Worm (Caenorhabditis elegans) whole organism, early embryonic: ENCODE measurements around the gene glct-6.

Experiments
- B0310.2 ChIP-seq: sonication (generic microtip); optimal IDR thresholded peaks from 2 replicates; lab custom pipeline; 2016; ENCODE audit warnings: mild to moderate bottlenecking, missing genetic modification characterization, missing compliant biosample characterization
- F13C5.2 ChIP-seq: sonication (generic microtip); optimal IDR thresholded peaks from 2 replicates; lab custom pipeline; 2017; ENCODE audit warnings: mild to moderate bottlenecking, missing genetic modification characterization, inconsistent platforms, missing compliant biosample characterization
- aly-1 ChIP-seq: sonication (generic microtip); optimal IDR thresholded peaks from 2 replicates; lab custom pipeline; 2016; ENCODE audit warnings: missing genetic modification characterization, missing compliant biosample characterization
- ama-1 ChIP-seq: fragments of 150-350 bp; optimal IDR thresholded peaks from 2 replicates; lab custom pipeline; 2014
- ceh-13 ChIP-seq: fragments of 200-800 bp; sonication (Bioruptor generic); optimal IDR thresholded peaks from 2 replicates; lab custom pipeline; 2018; ENCODE audit warnings: mild to moderate bottlenecking, missing genetic modification characterization, missing compliant biosample characterization
- ceh-36 ChIP-seq: sonication (generic microtip); optimal IDR thresholded peaks from 2 replicates; lab custom pipeline; 2016; ENCODE audit warnings: missing genetic modification characterization, inconsistent platforms, missing compliant biosample characterization
- ets-7 ChIP-seq: sonication (generic microtip); optimal IDR thresholded peaks from 2 replicates; lab custom pipeline; 2016; ENCODE audit warnings: missing genotype, missing genetic modification characterization, missing compliant biosample characterization
- flt-1 ChIP-seq: fragments of 200-800 bp; sonication (Bioruptor generic); IDR thresholded peaks from 2 replicates; pipeline ENCODE4 v1.3.6; 2022; ENCODE audit warnings: missing genetic modification characterization, missing compliant biosample characterization
- hmbx-1 ChIP-seq: sonication (generic microtip); optimal IDR thresholded peaks from 2 replicates; lab custom pipeline; 2016; ENCODE audit warnings: mild to moderate bottlenecking, missing genetic modification characterization, missing compliant biosample characterization
- hmg-4 ChIP-seq: fragments of 200-800 bp; sonication (Bioruptor generic); optimal IDR thresholded peaks from 2 replicates; lab custom pipeline; 2018; ENCODE audit warnings: mild to moderate bottlenecking, missing genetic modification characterization, missing compliant biosample characterization
- hnd-1 ChIP-seq: sonication (generic microtip); optimal IDR thresholded peaks from 2 replicates; lab custom pipeline; 2016; ENCODE audit warnings: missing genetic modification characterization, missing compliant biosample characterization
- pes-1 ChIP-seq: fragments of 200-800 bp; sonication (Bioruptor generic); IDR thresholded peaks from 2 replicates; pipeline ENCODE4 v1.3.6; 2022; ENCODE audit warnings: missing genetic modification reagents, missing genetic modification characterization, missing compliant biosample characterization
- scrt-1 ChIP-seq: fragments of 200-800 bp; sonication (Bioruptor generic); IDR thresholded peaks from 2 replicates; pipeline ENCODE4 v1.3.6; 2022; ENCODE audit warnings: missing genetic modification characterization, missing compliant biosample characterization
- sea-1 ChIP-seq: fragments of 200-800 bp; sonication (Bioruptor generic); conservative IDR thresholded peaks from 2 replicates; pipeline ENCODE4 v1.3.6; 2022; ENCODE audit warnings: missing genetic modification characterization, missing compliant biosample characterization
- tbx-11 ChIP-seq: fragments of 200-800 bp; sonication (Bioruptor generic); IDR thresholded peaks from 2 replicates; pipeline ENCODE4 v1.3.6; 2022; ENCODE audit warnings: missing genetic modification characterization, missing compliant biosample characterization
- tbx-37 ChIP-seq: fragments of 200-800 bp; sonication (Bioruptor generic); conservative IDR thresholded peaks from 2 replicates; pipeline ENCODE4 v1.3.6; 2022; ENCODE audit warnings: missing genetic modification reagents, missing genetic modification characterization, missing compliant biosample characterization
- tra-4 ChIP-seq: sonication (generic microtip); optimal IDR thresholded peaks from 2 replicates; lab custom pipeline; 2017; ENCODE audit warnings: missing genetic modification characterization, missing compliant biosample characterization

glct-6 gene

ce11 chrIV:3805219-3805618 is 21.2 kb downstream of the glct-6 start, which contains the start of gene fbxc-47:
Gene fbxc-47 (plus strand): TSS chrIV:3805519.
- TF ChIP-seq scrt-1 (GFP tag; lab: Robert Waterston, UW), result no peak

- TF ChIP-seq B0310.2 (tag; lab: Kevin White, UChicago), result no peak
- TF ChIP-seq hmbx-1 (tag; lab: Kevin White, UChicago), result no peak
- no peak for TF ChIP-seq sea-1 (GFP tag; lab: Robert Waterston, UW)
- TF ChIP-seq flt-1, result no peak
- TF ChIP-seq ama-1 (lab: Kevin White, UChicago), result no peak
Observed at ce11 chrIV:3807092-3807491, 23.1 kb downstream of the glct-6 start, which contains the start of gene M02B7.7. Gene M02B7.7 (minus strand): TSS chrIV:3807192.

DNA sequence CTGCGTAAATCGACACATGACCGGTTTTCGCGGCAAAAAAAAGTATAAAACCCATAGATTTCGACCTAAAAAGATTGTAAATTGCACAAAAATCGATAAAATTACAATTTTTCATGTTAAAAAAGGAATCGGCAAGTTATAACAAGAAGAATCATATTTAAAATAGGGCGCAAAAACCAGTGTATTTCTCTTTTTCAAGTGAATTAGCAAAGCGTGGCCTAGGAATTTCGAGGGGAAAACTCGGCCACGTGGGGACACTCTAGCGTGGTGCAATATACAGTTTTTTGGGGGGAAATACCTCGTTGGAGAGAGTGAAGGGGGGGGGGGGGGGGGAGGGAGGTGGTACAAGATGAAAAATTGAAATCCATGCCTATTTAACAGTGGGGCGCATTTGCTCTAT is 23.5 kb downstream of the glct-6 start:
- TF ChIP-seq hmbx-1 (tag; lab: Kevin White, UChicago), result no peak
- TF ChIP-seq hmg-4 (GFP tag; lab: Kevin White, UChicago), result peak; percentile 65
- TF ChIP-seq pes-1 (GFP tag; lab: Robert Waterston, UW), result peak; percentile 55

DNA sequence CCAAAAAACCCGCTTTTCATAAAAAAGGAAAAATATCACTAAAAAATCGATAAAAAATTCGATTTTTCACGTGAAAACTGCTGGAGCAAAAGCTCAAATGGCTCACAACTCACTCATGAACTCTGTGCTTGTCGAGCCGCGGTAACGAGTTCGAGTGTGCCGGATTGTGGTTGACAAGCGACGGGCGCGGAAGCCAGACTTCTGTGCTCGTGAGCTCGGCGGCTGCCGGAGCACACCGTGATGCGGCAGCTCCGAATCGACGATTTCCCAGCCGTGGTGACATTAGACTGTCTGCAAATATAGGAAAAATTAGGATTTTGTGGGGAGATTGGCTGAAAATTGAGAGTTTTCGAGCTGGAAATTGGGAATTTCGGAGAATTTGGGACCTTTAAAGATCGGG is 28.8 kb downstream of the glct-6 start:
- no peak for TF ChIP-seq sea-1 (GFP tag; lab: Robert Waterston, UW)
- no peak for TF ChIP-seq scrt-1 (GFP tag; lab: Robert Waterston, UW)
- no peak for TF ChIP-seq ceh-36 (tag; lab: Kevin White, UChicago)
- no peak for TF ChIP-seq tra-4 (tag; lab: Kevin White, UChicago)
- TF ChIP-seq flt-1, result no peak
- no peak for TF ChIP-seq hnd-1
- TF ChIP-seq F13C5.2 (tag; lab: Kevin White, UChicago), result no peak
- no peak for TF ChIP-seq hmg-4 (GFP tag; lab: Kevin White, UChicago)
- no peak for TF ChIP-seq ets-7 (tag; lab: Kevin White, UChicago)
- TF ChIP-seq pes-1 (GFP tag; lab: Robert Waterston, UW), result no peak
- TF ChIP-seq ceh-13, result no peak
- no peak for TF ChIP-seq tbx-11 (GFP tag; lab: Robert Waterston, UW)
- no peak for TF ChIP-seq aly-1 (tag; lab: Kevin White, UChicago)
- no peak for TF ChIP-seq B0310.2 (tag; lab: Kevin White, UChicago)
- TF ChIP-seq tbx-37 (GFP tag; lab: Robert Waterston, UW), result no peak
- no peak for TF ChIP-seq hmbx-1 (tag; lab: Kevin White, UChicago)
- TF ChIP-seq ama-1 (lab: Kevin White, UChicago), result no peak

DNA sequence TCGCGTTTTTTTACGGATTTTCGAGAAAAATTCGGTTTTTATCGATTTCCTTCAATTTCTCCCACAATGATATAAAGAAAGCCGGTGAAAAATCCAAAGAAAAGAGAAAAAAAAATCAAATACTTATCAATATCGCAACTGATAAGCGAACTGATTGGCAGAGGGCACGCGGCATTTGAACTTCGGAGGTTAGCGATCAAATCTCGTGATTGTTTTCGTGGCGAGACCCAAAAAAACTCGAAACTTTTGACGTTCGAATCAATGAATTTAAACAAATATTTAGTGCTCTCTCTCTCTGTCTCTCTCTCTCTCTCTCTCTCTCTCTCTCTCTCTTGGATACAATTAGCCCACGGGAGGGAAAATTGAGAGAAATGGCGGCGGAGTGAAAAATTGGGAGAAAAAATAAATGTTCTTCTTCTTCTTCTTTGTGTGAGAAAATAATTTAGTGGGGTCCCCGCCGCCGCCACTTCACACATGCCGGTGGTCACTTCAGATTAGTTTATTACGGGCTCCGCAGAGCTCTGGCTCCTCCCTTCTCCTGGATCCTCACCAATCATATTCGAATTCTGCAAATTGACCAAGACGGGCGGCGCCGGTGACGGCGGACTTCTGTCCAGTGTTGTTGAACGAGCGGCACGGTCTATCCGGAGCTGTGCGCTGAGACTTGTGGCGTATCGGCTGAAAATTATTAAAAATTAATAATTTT is 30.7 kb downstream of the glct-6 start:
- TF ChIP-seq F13C5.2 (tag; lab: Kevin White, UChicago) (no peak), ama-1 (lab: Kevin White, UChicago) (no peak), tbx-11 (GFP tag; lab: Robert Waterston, UW) (no peak), hmg-4 (GFP tag; lab: Kevin White, UChicago) (no peak), ets-7 (tag; lab: Kevin White, UChicago) (no peak), tbx-37 (GFP tag; lab: Robert Waterston, UW) (no peak), scrt-1 (GFP tag; lab: Robert Waterston, UW) (no peak), sea-1 (GFP tag; lab: Robert Waterston, UW) (no peak), hmbx-1 (tag; lab: Kevin White, UChicago) (no peak), aly-1 (tag; lab: Kevin White, UChicago) (no peak), flt-1 (no peak), B0310.2 (tag; lab: Kevin White, UChicago) (no peak), hnd-1 (no peak), tra-4 (tag; lab: Kevin White, UChicago) (no peak), pes-1 (GFP tag; lab: Robert Waterston, UW) (no peak), ceh-36 (tag; lab: Kevin White, UChicago) (no peak), ceh-13 (no peak)

DNA sequence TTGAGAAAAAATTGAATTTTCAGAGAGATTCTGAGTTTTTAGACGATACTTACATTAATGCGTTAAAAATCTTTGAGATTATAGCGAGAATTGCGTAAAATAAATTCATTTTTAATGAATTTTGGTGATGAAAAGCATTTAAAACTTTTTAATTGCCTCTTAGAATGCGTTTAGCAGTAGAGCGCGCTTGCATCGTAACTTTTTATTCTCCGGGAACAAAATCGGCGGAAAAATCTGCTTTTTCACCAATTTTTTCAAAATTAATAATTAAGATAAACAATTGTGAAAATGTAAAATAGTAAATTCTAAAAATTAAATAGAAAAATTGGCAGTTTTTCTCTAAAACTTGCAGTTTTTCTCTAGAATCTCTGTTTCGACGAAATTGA is 31.2 kb downstream of the glct-6 start:
- TF ChIP-seq sea-1 (GFP tag; lab: Robert Waterston, UW) (no peak), F13C5.2 (tag; lab: Kevin White, UChicago) (no peak), hmbx-1 (tag; lab: Kevin White, UChicago) (no peak), ceh-36 (tag; lab: Kevin White, UChicago) (no peak), flt-1 (no peak), pes-1 (GFP tag; lab: Robert Waterston, UW) (no peak), hmg-4 (GFP tag; lab: Kevin White, UChicago) (no peak)

DNA sequence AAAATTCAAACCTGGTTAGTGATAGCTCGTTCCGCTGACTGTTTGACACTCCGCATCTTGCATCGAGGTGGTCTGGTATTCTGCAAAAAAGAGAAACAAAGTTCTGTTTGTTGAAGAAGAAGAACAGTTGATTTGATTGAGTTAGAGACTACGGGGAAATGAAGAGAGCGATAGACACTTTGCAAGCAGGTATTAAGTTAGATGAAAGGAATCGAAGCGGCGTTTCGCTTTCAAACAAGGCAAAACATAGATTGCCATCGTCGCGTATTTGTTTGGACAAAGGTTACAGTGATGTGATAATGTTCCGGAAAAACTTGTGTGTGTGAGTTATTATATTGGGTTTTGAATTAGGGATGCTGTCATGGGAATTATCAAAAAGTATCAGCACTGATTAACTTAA is 33.2 kb downstream of the glct-6 start:
- TF ChIP-seq ama-1 (lab: Kevin White, UChicago) (no peak), B0310.2 (tag; lab: Kevin White, UChicago) (no peak), scrt-1 (GFP tag; lab: Robert Waterston, UW) (no peak), hmg-4 (GFP tag; lab: Kevin White, UChicago) (no peak), ceh-13 (no peak), aly-1 (tag; lab: Kevin White, UChicago) (no peak), pes-1 (GFP tag; lab: Robert Waterston, UW) (no peak), ceh-36 (tag; lab: Kevin White, UChicago) (no peak), ets-7 (tag; lab: Kevin White, UChicago) (no peak), hmbx-1 (tag; lab: Kevin White, UChicago) (no peak), tbx-11 (GFP tag; lab: Robert Waterston, UW) (no peak), sea-1 (GFP tag; lab: Robert Waterston, UW) (no peak)
